Fruit fly (Drosophila melanogaster): ENCODE results near the gene CG46394.

The CG46394 gene

DNA sequence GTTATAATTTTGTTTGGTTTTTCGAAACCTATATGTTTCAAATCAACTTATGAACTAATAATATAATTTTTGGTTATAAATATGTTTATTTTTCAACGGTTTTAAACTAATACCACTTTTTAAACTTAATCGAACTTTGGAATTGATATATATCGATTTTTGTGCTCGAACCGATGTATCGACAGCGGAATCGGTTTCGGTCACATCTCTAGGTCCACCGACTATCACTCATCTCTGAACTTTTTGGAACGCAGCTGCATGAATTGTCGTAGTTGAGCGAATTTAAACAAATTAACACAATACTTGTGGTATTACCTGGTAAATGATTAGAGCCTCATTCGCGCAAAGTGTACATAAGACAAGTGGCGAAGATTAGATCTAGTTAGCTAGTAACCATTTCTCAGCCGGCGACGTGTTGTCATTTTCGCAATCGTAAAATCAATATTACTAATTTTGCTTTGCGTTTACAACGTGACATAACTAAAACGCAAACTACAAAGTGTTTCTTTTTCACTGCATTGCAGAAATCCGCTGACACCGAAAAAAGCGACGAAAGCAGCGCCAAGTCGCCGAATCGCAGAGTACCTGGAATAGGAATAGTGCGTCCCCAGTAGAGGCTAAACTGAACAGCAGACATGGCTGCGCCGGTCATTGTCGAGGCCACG lies 27.8 kb downstream of the CG46394 start, which contains the start of gene Apt1 (continued):
- peak; percentile 95 for TF ChIP-seq vnd (GFP tag; IDR thresholded peaks at IDR 0.05; ENCODE audit: partially characterized antibody)
- peak; percentile 16 for TF ChIP-seq Ets65A (GFP tag)
- TF ChIP-seq esg (GFP tag; conservative IDR thresholded peaks at IDR 0.05), result no peak
- peak; percentile 19 for TF ChIP-seq CG9797 (GFP tag; optimal IDR thresholded peaks at IDR 0.05)
- peak; percentile 94 for TF ChIP-seq sna (GFP tag; IDR thresholded peaks at IDR 0.05; ENCODE audit: partially characterized antibody)
- peak; percentile 19 for TF ChIP-seq trem (tag; optimal IDR thresholded peaks at IDR 0.05)
- peak; percentile 5 for TF ChIP-seq CG30020 (tag; optimal IDR thresholded peaks at IDR 0.05)
- TF ChIP-seq Six4 (GFP tag; optimal IDR thresholded peaks at IDR 0.05), result no peak
- TF ChIP-seq CG7963 (GFP tag; IDR thresholded peaks at IDR 0.05; ENCODE audit: partially characterized antibody), result peak; percentile 96
- peak; percentile 97 for TF ChIP-seq CG13287 (GFP tag; IDR thresholded peaks at IDR 0.05; ENCODE audit: partially characterized antibody)
- no peak for TF ChIP-seq PHDP (tag; optimal IDR thresholded peaks at IDR 0.05)
- TF ChIP-seq sc (optimal IDR thresholded peaks at IDR 0.05), result no peak
- no peak for TF ChIP-seq sc (GFP tag; optimal IDR thresholded peaks at IDR 0.05)
- peak; percentile 65 for TF ChIP-seq CG2116 (GFP tag; optimal IDR thresholded peaks at IDR 0.05)
- peak; percentile 94 for TF ChIP-seq Dll (GFP tag; IDR thresholded peaks at IDR 0.05; ENCODE audit: partially characterized antibody)
- peak; percentile 26 for TF ChIP-seq CG2120 (GFP tag; optimal IDR thresholded peaks at IDR 0.05)
- peak; percentile 90 for TF ChIP-seq Myb (GFP tag; optimal IDR thresholded peaks at IDR 0.05)
- peak; percentile 39 for TF ChIP-seq CG12659 (GFP tag; optimal IDR thresholded peaks at IDR 0.05)
- TF ChIP-seq Sry-δ (GFP tag; optimal IDR thresholded peaks at IDR 0.05), result peak; percentile 94
- peak; percentile 91 for TF ChIP-seq BEAF-32 (GFP tag; optimal IDR thresholded peaks at IDR 0.05)
- peak; percentile 58; the same call in 1 of the 2 replicates for TF ChIP-seq CG9932 (GFP tag; IDR thresholded peaks at IDR 0.05)
- peak; percentile 14 for TF ChIP-seq Lhr (GFP tag; optimal IDR thresholded peaks at IDR 0.05)
- peak; percentile 93 for TF ChIP-seq inv (GFP tag; IDR thresholded peaks at IDR 0.05; ENCODE audit: partially characterized antibody)
- TF ChIP-seq Opbp (GFP tag; IDR thresholded peaks at IDR 0.05; ENCODE audit: partially characterized antibody), result peak; percentile 97
- peak; percentile 98 for TF ChIP-seq CG6791 (GFP tag; IDR thresholded peaks at IDR 0.05; ENCODE audit: partially characterized antibody)
- no peak for TF ChIP-seq CG18476 (GFP tag; optimal IDR thresholded peaks at IDR 0.05)
- TF ChIP-seq jumu (GFP tag; optimal IDR thresholded peaks at IDR 0.05), result no peak
- TF ChIP-seq Camta (GFP tag; optimal IDR thresholded peaks at IDR 0.05), result no peak
- TF ChIP-seq amos (GFP tag; IDR thresholded peaks at IDR 0.05; ENCODE audit: partially characterized antibody), result peak; percentile 98
- peak; percentile 41 for TF ChIP-seq CG4617 (GFP tag; optimal IDR thresholded peaks at IDR 0.05; ENCODE audit: borderline replicate concordance)
- peak; percentile 95 for TF ChIP-seq tna (GFP tag; IDR thresholded peaks at IDR 0.05; ENCODE audit: partially characterized antibody)
- TF ChIP-seq CG8089 (GFP tag; optimal IDR thresholded peaks at IDR 0.05), result no peak
- peak; percentile 19 for TF ChIP-seq CG14710 (tag; optimal IDR thresholded peaks at IDR 0.05)
- no peak for TF ChIP-seq CG8290 (GFP tag; optimal IDR thresholded peaks at IDR 0.05)
- peak in 1 of 2 experiments; percentile 43 for TF ChIP-seq CG8290 (tag; optimal IDR thresholded peaks at IDR 0.05)
- TF ChIP-seq sob (GFP tag; IDR thresholded peaks at IDR 0.05), result peak; percentile 52
- TF ChIP-seq Med (GFP tag), result peak; percentile 88
- TF ChIP-seq D19A (tag; optimal IDR thresholded peaks at IDR 0.05), result no peak
- TF ChIP-seq fd96Cb (tag; optimal IDR thresholded peaks at IDR 0.05), result no peak
- peak; percentile 95 for TF ChIP-seq Dref (GFP tag; IDR thresholded peaks at IDR 0.05)
- TF ChIP-seq Eip74EF (GFP tag; optimal IDR thresholded peaks at IDR 0.05), result no peak
- TF ChIP-seq MBD-R2 (GFP tag; IDR thresholded peaks at IDR 0.05), result peak; percentile 85
- TF ChIP-seq ftz-f1 (GFP tag; optimal IDR thresholded peaks at IDR 0.05), result peak; percentile 39
- TF ChIP-seq CG17829 (tag; optimal IDR thresholded peaks at IDR 0.05), result peak; percentile 14
- TF ChIP-seq CG34376 (GFP tag; optimal IDR thresholded peaks at IDR 0.05), result peak; percentile 43
- TF ChIP-seq Fer1 (GFP tag; optimal IDR thresholded peaks at IDR 0.05), result peak; percentile 1
- TF ChIP-seq CG2129 (GFP tag; IDR thresholded peaks at IDR 0.05; ENCODE audit: partially characterized antibody), result peak; percentile 83
- TF ChIP-seq CG34224 (GFP tag; IDR thresholded peaks at IDR 0.05; ENCODE audit: partially characterized antibody), result peak; percentile 97

All from whole organism, embryonic.